Worm (Caenorhabditis elegans) whole organism, early embryonic: ENCODE results near the gene mbf-1.

Experiments
- B0310.2 ChIP-seq: sonication (generic microtip); optimal IDR thresholded peaks from 2 replicates; lab custom pipeline; 2016; ENCODE audit warnings: mild to moderate bottlenecking, missing genetic modification characterization, missing compliant biosample characterization
- F13C5.2 ChIP-seq: sonication (generic microtip); optimal IDR thresholded peaks from 2 replicates; lab custom pipeline; 2017; ENCODE audit warnings: mild to moderate bottlenecking, missing genetic modification characterization, inconsistent platforms, missing compliant biosample characterization
- aly-1 ChIP-seq: sonication (generic microtip); optimal IDR thresholded peaks from 2 replicates; lab custom pipeline; 2016; ENCODE audit warnings: missing genetic modification characterization, missing compliant biosample characterization
- ama-1 ChIP-seq: fragments of 150-350 bp; optimal IDR thresholded peaks from 2 replicates; lab custom pipeline; 2014
- ceh-13 ChIP-seq: fragments of 200-800 bp; sonication (Bioruptor generic); optimal IDR thresholded peaks from 2 replicates; lab custom pipeline; 2018; ENCODE audit warnings: mild to moderate bottlenecking, missing genetic modification characterization, missing compliant biosample characterization
- ceh-36 ChIP-seq: sonication (generic microtip); optimal IDR thresholded peaks from 2 replicates; lab custom pipeline; 2016; ENCODE audit warnings: missing genetic modification characterization, inconsistent platforms, missing compliant biosample characterization
- ets-7 ChIP-seq: sonication (generic microtip); optimal IDR thresholded peaks from 2 replicates; lab custom pipeline; 2016; ENCODE audit warnings: missing genotype, missing genetic modification characterization, missing compliant biosample characterization
- flt-1 ChIP-seq: fragments of 200-800 bp; sonication (Bioruptor generic); IDR thresholded peaks from 2 replicates; pipeline ENCODE4 v1.3.6; 2022; ENCODE audit warnings: missing genetic modification characterization, missing compliant biosample characterization
- hmbx-1 ChIP-seq: sonication (generic microtip); optimal IDR thresholded peaks from 2 replicates; lab custom pipeline; 2016; ENCODE audit warnings: mild to moderate bottlenecking, missing genetic modification characterization, missing compliant biosample characterization
- hmg-4 ChIP-seq: fragments of 200-800 bp; sonication (Bioruptor generic); optimal IDR thresholded peaks from 2 replicates; lab custom pipeline; 2018; ENCODE audit warnings: mild to moderate bottlenecking, missing genetic modification characterization, missing compliant biosample characterization
- hnd-1 ChIP-seq: sonication (generic microtip); optimal IDR thresholded peaks from 2 replicates; lab custom pipeline; 2016; ENCODE audit warnings: missing genetic modification characterization, missing compliant biosample characterization
- pes-1 ChIP-seq: fragments of 200-800 bp; sonication (Bioruptor generic); IDR thresholded peaks from 2 replicates; pipeline ENCODE4 v1.3.6; 2022; ENCODE audit warnings: missing genetic modification reagents, missing genetic modification characterization, missing compliant biosample characterization
- scrt-1 ChIP-seq: fragments of 200-800 bp; sonication (Bioruptor generic); IDR thresholded peaks from 2 replicates; pipeline ENCODE4 v1.3.6; 2022; ENCODE audit warnings: missing genetic modification characterization, missing compliant biosample characterization
- sea-1 ChIP-seq: fragments of 200-800 bp; sonication (Bioruptor generic); conservative IDR thresholded peaks from 2 replicates; pipeline ENCODE4 v1.3.6; 2022; ENCODE audit warnings: missing genetic modification characterization, missing compliant biosample characterization
- tbx-11 ChIP-seq: fragments of 200-800 bp; sonication (Bioruptor generic); IDR thresholded peaks from 2 replicates; pipeline ENCODE4 v1.3.6; 2022; ENCODE audit warnings: missing genetic modification characterization, missing compliant biosample characterization
- tbx-37 ChIP-seq: fragments of 200-800 bp; sonication (Bioruptor generic); conservative IDR thresholded peaks from 2 replicates; pipeline ENCODE4 v1.3.6; 2022; ENCODE audit warnings: missing genetic modification reagents, missing genetic modification characterization, missing compliant biosample characterization
- tra-4 ChIP-seq: sonication (generic microtip); optimal IDR thresholded peaks from 2 replicates; lab custom pipeline; 2017; ENCODE audit warnings: missing genetic modification characterization, missing compliant biosample characterization

The mbf-1 gene

DNA sequence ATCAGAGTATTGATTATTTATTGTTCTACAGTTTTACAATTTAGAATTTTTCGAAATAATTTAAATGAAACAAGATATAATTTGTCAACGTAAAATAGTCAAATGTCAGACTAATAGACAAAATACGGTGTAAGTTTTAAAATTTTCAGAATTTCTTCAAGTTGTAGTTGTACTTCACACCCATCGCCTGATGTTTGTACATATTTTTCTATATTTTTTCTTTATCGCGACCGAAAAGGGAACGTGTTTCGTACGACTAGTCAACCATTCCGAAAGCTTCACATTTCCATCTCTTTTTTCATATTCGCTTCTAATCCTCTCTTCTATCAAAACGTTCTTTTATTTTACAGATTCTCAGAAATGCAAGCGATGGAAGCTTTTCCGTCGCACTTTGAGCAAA lies 24.2 kb upstream of the mbf-1 start, which contains the start of gene twk-25:
twk-25 (plus strand) TSS at position 301 of the 400 bp plus-strand sequence.
- TF ChIP-seq flt-1 (no peak), sea-1 (GFP tag; lab: Robert Waterston, UW) (no peak), aly-1 (tag; lab: Kevin White, UChicago) (no peak), tbx-37 (GFP tag; lab: Robert Waterston, UW) (no peak), ceh-13 (no peak), B0310.2 (no peak), hnd-1 (no peak), scrt-1 (GFP tag; lab: Robert Waterston, UW) (no peak), hmg-4 (GFP tag; lab: Kevin White, UChicago) (no peak), tbx-11 (GFP tag; lab: Robert Waterston, UW) (no peak), ets-7 (tag; lab: Kevin White, UChicago) (no peak), hmbx-1 (tag; lab: Kevin White, UChicago) (no peak), ama-1 (no peak), tra-4 (no peak), ceh-36 (tag; lab: Kevin White, UChicago) (no peak), F13C5.2 (tag; lab: Kevin White, UChicago) (no peak), pes-1 (GFP tag; lab: Robert Waterston, UW) (no peak)

DNA sequence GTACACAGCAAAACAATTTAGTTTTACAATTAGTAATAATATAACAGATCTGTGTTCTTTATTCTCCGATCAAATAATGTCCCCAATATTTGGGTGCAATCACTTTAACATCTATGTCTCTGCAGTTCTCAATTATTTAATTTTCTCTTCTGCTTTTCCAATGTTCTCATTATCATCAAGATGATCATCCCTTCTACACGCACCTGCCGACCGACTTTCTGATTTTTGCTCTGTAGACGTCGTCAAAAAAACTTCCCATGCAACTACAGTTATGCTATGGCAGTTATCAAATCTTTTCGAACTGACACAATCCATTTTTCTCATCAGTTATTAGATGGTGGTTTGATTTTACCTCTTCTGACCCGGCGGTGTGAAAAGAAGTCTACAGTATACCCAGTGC lies 23.5 kb upstream of the mbf-1 start:
- TF ChIP-seq flt-1 (no peak), ets-7 (tag; lab: Kevin White, UChicago) (no peak), ama-1 (no peak), hnd-1 (no peak), F13C5.2 (tag; lab: Kevin White, UChicago) (no peak), ceh-13 (no peak), sea-1 (GFP tag; lab: Robert Waterston, UW) (no peak), hmg-4 (GFP tag; lab: Kevin White, UChicago) (no peak)

DNA sequence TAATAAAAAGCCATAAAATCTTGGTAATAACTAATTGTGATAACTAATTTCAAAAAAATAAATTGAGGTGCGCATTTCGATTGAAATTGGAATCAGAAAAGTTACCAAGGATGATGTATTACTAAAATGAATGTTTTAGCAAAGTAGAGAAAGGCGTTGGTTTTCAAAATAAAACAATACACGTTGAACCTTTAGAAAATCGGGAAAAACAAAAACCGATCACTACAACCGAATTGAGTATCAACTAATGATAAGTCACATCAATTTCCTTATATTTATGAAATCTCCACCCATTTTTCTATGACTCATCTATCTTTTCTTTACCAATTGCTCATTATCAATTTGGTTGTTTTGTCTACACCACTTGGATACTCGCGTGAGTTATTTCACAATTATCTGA lies 20.3 kb upstream of the mbf-1 start, which contains the start of gene H21P03.10:
H21P03.10 (plus strand) TSS at position 301 of the 400 bp plus-strand sequence.
- TF ChIP-seq scrt-1 (GFP tag; lab: Robert Waterston, UW): no peak
- TF ChIP-seq pes-1 (GFP tag; lab: Robert Waterston, UW): no peak
- TF ChIP-seq sea-1 (GFP tag; lab: Robert Waterston, UW): no peak
- TF ChIP-seq ets-7 (tag; lab: Kevin White, UChicago): no peak
- no peak for TF ChIP-seq ceh-13
- no peak for TF ChIP-seq tbx-11 (GFP tag; lab: Robert Waterston, UW)
- TF ChIP-seq tra-4: no peak
- no peak for TF ChIP-seq tbx-37 (GFP tag; lab: Robert Waterston, UW)
- no peak for TF ChIP-seq ama-1
- TF ChIP-seq aly-1 (tag; lab: Kevin White, UChicago): no peak

DNA sequence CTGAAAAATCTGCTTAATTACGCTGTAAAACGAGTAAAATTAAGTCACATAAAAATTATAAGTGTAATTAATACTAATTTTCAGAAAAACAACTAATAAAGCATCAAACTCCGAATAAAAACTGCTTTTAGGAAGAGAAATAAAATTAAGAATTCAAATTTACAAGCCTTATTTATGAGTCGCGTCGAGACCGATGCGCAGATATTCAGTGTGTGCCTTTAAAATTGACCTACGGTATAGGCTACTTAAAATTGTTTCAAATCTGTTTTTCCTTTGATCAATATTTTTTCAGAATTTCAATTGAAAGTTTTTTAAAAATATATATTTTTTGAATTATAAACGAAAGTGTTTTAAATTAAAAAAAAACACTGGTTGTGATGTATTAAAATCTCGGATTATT lies 18.0 kb upstream of the mbf-1 start, which contains the start of gene sms-1:
sms-1 (minus strand) TSS at position 6 of the 400 bp plus-strand sequence.
- TF ChIP-seq tra-4 (no peak), hmg-4 (GFP tag; lab: Kevin White, UChicago) (no peak), B0310.2 (no peak), hnd-1 (no peak)

DNA sequence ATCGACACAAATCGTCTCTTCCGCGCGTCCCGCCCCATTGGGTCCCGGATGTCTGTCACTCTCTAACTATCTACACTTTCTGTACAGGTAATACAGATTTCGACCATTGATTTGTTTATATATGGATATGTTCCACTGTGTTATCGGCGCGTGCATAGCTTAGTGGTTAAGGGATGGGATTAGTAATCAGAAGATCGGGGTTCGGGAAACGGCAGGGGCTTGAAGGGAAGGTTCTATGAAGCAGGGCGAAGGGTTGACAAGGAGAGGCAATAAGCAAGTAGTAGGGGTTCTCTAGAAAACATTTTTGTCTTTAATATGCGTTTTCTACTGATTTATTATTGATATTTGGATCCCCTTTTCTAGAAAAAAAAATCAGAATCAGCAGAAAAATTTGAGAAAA lies 17.1 kb upstream of the mbf-1 start:
- TF ChIP-seq tbx-37 (GFP tag; lab: Robert Waterston, UW) (peak; percentile 42), pes-1 (GFP tag; lab: Robert Waterston, UW) (peak; percentile 72), sea-1 (GFP tag; lab: Robert Waterston, UW) (peak; percentile 67), scrt-1 (GFP tag; lab: Robert Waterston, UW) (peak; percentile 70; the same call in 1 of the 2 replicates), flt-1 (peak; percentile 48; the same call in 1 of the 2 replicates), ceh-36 (tag; lab: Kevin White, UChicago) (peak; percentile 51)

DNA sequence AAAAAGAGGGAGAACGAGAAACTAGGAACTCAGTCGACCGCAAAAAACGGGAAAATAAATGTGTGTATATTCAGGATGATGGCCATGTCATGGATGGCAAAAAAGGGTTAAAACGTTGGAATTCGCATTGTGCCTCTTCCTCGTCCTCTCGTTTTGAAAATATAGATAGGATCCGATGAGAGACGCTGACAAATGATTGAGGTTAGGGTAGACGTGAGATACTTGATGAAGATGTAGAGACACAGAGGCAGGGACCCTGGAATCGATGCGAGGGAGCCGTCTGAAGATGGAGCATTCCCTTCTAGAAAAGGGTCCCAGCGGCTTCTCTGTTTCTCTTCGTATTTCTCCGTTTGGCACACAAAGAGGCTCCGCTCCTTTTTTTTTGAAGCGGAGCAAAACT lies 14.8 kb upstream of the mbf-1 start:
- TF ChIP-seq F13C5.2 (tag; lab: Kevin White, UChicago) (peak; percentile 2), ceh-13 (no peak)

DNA sequence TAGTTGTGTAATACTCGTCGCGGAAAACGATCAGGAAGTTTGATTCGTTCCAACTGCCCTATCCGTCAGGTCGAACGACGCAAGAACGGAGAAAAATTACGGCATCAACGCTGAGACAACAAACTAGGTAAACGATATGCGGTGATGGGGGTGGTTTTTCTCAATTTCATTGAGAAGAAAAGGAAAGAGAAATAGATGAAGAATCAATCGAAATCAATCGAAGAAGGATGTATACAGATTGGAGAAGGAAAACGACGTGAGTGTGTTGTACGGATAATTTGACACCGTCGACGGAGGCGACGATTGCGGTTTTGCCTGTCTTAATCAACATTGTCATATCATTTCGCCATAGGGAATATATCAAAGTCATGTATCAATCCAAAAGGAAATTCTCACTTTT lies 13.7 kb upstream of the mbf-1 start:
- TF ChIP-seq aly-1 (tag; lab: Kevin White, UChicago) (no peak), sea-1 (GFP tag; lab: Robert Waterston, UW) (no peak), hnd-1 (no peak), ama-1 (no peak), F13C5.2 (tag; lab: Kevin White, UChicago) (no peak), flt-1 (no peak), B0310.2 (no peak), ets-7 (tag; lab: Kevin White, UChicago) (no peak), ceh-13 (no peak)

DNA sequence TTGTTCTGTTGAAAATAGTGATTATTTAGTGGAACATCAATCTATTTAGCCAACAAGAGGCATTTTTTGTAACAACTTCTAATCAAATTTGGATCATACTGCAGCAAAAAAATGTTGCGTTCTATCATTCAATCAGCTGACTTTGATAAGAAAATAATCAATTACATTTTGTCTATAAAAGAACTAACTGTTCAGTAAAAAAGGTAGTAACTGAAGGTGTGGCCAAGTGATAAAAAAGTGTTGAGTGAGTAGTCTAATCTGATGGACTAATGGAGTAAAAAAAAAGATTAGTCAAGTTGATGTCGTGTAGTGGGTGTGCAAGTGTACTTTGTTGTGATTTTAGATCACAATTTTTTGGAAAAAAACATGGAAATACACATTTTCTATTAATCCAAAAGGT lies 12.2 kb upstream of the mbf-1 start:
- TF ChIP-seq B0310.2: no peak
- no peak for TF ChIP-seq ceh-36 (tag; lab: Kevin White, UChicago)
- no peak for TF ChIP-seq hnd-1
- TF ChIP-seq flt-1: no peak
- TF ChIP-seq ets-7 (tag; lab: Kevin White, UChicago): no peak
- no peak for TF ChIP-seq tra-4
- no peak for TF ChIP-seq tbx-37 (GFP tag; lab: Robert Waterston, UW)
- TF ChIP-seq scrt-1 (GFP tag; lab: Robert Waterston, UW): no peak
- no peak for TF ChIP-seq hmbx-1 (tag; lab: Kevin White, UChicago)
- no peak for TF ChIP-seq tbx-11 (GFP tag; lab: Robert Waterston, UW)
- TF ChIP-seq sea-1 (GFP tag; lab: Robert Waterston, UW): no peak
- no peak for TF ChIP-seq ceh-13
- no peak for TF ChIP-seq ama-1
- no peak for TF ChIP-seq aly-1 (tag; lab: Kevin White, UChicago)
- no peak for TF ChIP-seq F13C5.2 (tag; lab: Kevin White, UChicago)
- TF ChIP-seq pes-1 (GFP tag; lab: Robert Waterston, UW): no peak
- TF ChIP-seq hmg-4 (GFP tag; lab: Kevin White, UChicago): no peak
